Fruit fly (Drosophila melanogaster): Measurements from ENCODE around the gene elav.

Gene elav

DNA sequence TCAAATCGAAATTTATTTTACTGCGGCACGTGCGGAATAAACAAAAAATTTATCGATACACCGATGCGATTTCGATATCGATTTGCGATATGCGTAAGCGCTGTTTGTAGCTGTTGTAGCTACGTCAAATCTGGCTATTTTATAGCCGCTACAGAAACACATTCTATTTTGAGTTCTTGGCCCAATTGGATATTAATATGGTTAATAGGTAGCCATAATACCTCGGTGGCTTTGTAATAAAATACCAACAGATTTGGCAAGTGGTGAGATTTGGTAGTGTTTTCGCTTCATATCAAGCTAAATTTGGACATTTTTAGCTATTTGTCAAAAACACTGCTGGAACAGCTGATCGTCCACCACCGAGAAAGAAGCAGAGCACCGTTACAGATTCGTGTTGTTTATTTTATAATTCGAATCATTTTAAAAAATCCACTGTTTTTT lies 35.5 kb downstream of the elav start, which contains the start of the genes CG18273 and CG3156:
CG18273 (minus strand) TSS at position 65 of the 441 bp plus-strand sequence.
CG3156 (plus strand) TSS at position 362 of the 441 bp plus-strand sequence.
- TF ChIP-seq HmgZ (tag; optimal IDR thresholded peaks at IDR 0.05) (peak; percentile 67), CG9932 (GFP tag; IDR thresholded peaks at IDR 0.05) (peak; percentile 46), tap (tag; optimal IDR thresholded peaks at IDR 0.05) (no peak), CG17361 (GFP tag; IDR thresholded peaks at IDR 0.05) (no peak; the same call in 2 of the 3 replicates), gsb (GFP tag; IDR thresholded peaks at IDR 0.05) (no peak), CG7786 (GFP tag; optimal IDR thresholded peaks at IDR 0.05) (peak; percentile 3), CG17802 (tag; optimal IDR thresholded peaks at IDR 0.05) (peak; percentile 70), CG12236 (GFP tag; optimal IDR thresholded peaks at IDR 0.05) (no peak), bigmax (GFP tag; optimal IDR thresholded peaks at IDR 0.05) (no peak), CG30020 (tag; optimal IDR thresholded peaks at IDR 0.05) (peak; percentile 75), CG17829 (tag; optimal IDR thresholded peaks at IDR 0.05) (peak; percentile 57), br (optimal IDR thresholded peaks at IDR 0.05) (no peak), Fer2 (tag; optimal IDR thresholded peaks at IDR 0.05) (peak; percentile 6), ssp (GFP tag; IDR thresholded peaks at IDR 0.05) (peak; percentile 61), CG13624 (GFP tag; optimal IDR thresholded peaks at IDR 0.05) (peak; percentile 43), CG7963 (GFP tag; IDR thresholded peaks at IDR 0.05; ENCODE audit: partially characterized antibody) (no peak), insv (GFP tag; optimal IDR thresholded peaks at IDR 0.05) (peak in 1 of 2 experiments; percentile 92), Ets97D (GFP tag; optimal IDR thresholded peaks at IDR 0.05) (peak; percentile 43), kay (GFP tag; optimal IDR thresholded peaks at IDR 0.05) (no peak), Drgx (GFP tag; IDR thresholded peaks at IDR 0.05) (no peak), Pdp1 (GFP tag; optimal IDR thresholded peaks at IDR 0.05) (peak in 1 of 2 experiments; percentile 41), abd-A (tag; optimal IDR thresholded peaks at IDR 0.05) (no peak), E2f2 (GFP tag; IDR thresholded peaks at IDR 0.05) (peak; percentile 23; the same call in 1 of the 2 replicates), CHES-1-like (GFP tag; optimal IDR thresholded peaks at IDR 0.05) (peak; percentile 66), Bteb2 (GFP tag; optimal IDR thresholded peaks at IDR 0.05) (peak; percentile 11), CG10565 (GFP tag; optimal IDR thresholded peaks at IDR 0.05) (no peak), az2 (GFP tag; optimal IDR thresholded peaks at IDR 0.05) (no peak), Scr (GFP tag; IDR thresholded peaks at IDR 0.05; ENCODE audit: partially characterized antibody) (peak; percentile 57), CG2202 (tag; optimal IDR thresholded peaks at IDR 0.05) (no peak), odd (GFP tag; optimal IDR thresholded peaks at IDR 0.05) (no peak), nmo (GFP tag; optimal IDR thresholded peaks at IDR 0.05) (peak; percentile 65), CG2120 (GFP tag; optimal IDR thresholded peaks at IDR 0.05) (peak; percentile 43), CG10431 (GFP tag; optimal IDR thresholded peaks at IDR 0.05) (no peak), Myb (GFP tag; optimal IDR thresholded peaks at IDR 0.05) (peak; percentile 67), Hmx (GFP tag; optimal IDR thresholded peaks at IDR 0.05) (no peak), CG3995 (GFP tag; optimal IDR thresholded peaks at IDR 0.05) (peak; percentile 17), pnt (GFP tag; optimal IDR thresholded peaks at IDR 0.05) (no peak), mirr (GFP tag; optimal IDR thresholded peaks at IDR 0.05) (peak; percentile 1), Ravus (GFP tag; IDR thresholded peaks at IDR 0.05) (no peak), gfzf (GFP tag; optimal IDR thresholded peaks at IDR 0.05) (peak; percentile 39), CG5953 (GFP tag; IDR thresholded peaks at IDR 0.05) (no peak), Dfd (GFP tag; optimal IDR thresholded peaks at IDR 0.05) (no peak), PHDP (tag; optimal IDR thresholded peaks at IDR 0.05) (no peak), CG1792 (GFP tag; optimal IDR thresholded peaks at IDR 0.05) (peak; percentile 46), Hr78 (GFP tag; optimal IDR thresholded peaks at IDR 0.05) (no peak), CG14710 (tag; optimal IDR thresholded peaks at IDR 0.05) (peak; percentile 68), CG17912 (GFP tag; optimal IDR thresholded peaks at IDR 0.05) (no peak), CG12104 (GFP tag; optimal IDR thresholded peaks at IDR 0.05) (no peak), Hr39 (optimal IDR thresholded peaks at IDR 0.05) (no peak), CG4328 (GFP tag; optimal IDR thresholded peaks at IDR 0.05) (no peak), Optix (GFP tag; IDR thresholded peaks at IDR 0.05) (no peak), lilli (GFP tag; optimal IDR thresholded peaks at IDR 0.05) (peak; percentile 26)

Measured in whole organism, embryonic.